Worm (Caenorhabditis elegans): ENCODE measurements around the gene Y62H9A.11.

The Y62H9A.11 gene

ce11 chrX:11857178-11857577 lies 50.0 kb downstream of the Y62H9A.11 start, which contains the start of gene mes-1:
mes-1 (plus strand) TSS chrX:11857478.
- TF ChIP-seq sptf-1 (tag; optimal IDR thresholded peaks at IDR 0.05), result no peak
- TF ChIP-seq fkh-8 (tag; optimal IDR thresholded peaks at IDR 0.05), result no peak
- no peak for TF ChIP-seq hlh-4 (tag; optimal IDR thresholded peaks at IDR 0.05)
- TF ChIP-seq rnt-1 (tag; optimal IDR thresholded peaks at IDR 0.05), result no peak
- TF ChIP-seq nhr-90 (tag; optimal IDR thresholded peaks at IDR 0.05; ENCODE audit: poor library complexity), result no peak
- no peak for TF ChIP-seq elt-3 (tag; optimal IDR thresholded peaks at IDR 0.05)
- no peak for TF ChIP-seq ceh-63 (GFP tag; optimal IDR thresholded peaks at IDR 0.05)
- no peak for TF ChIP-seq lin-14 (GFP tag; optimal IDR thresholded peaks at IDR 0.05)
- no peak for TF ChIP-seq pag-3 (tag; optimal IDR thresholded peaks at IDR 0.05; ENCODE audit: borderline replicate concordance, insufficient read depth)

- TF ChIP-seq ztf-4 (tag; optimal IDR thresholded peaks at IDR 0.05) (no peak), mab-9 (GFP tag; IDR thresholded peaks at IDR 0.05) (no peak), lin-39 (tag; optimal IDR thresholded peaks at IDR 0.05) (no peak)
Measured at ce11 chrX:11856214-11856613, 50.9 kb downstream of the Y62H9A.11 start.

ce11 chrX:11854903-11855302 lies 52.3 kb downstream of the Y62H9A.11 start, which contains the start of gene F54F7.8:
F54F7.8 (minus strand) TSS chrX:11855003.
- TF ChIP-seq lin-15B (tag; optimal IDR thresholded peaks at IDR 0.05) (no peak), nhr-19 (GFP tag; conservative IDR thresholded peaks at IDR 0.05) (no peak), dsc-1 (tag; optimal IDR thresholded peaks at IDR 0.05) (no peak), ceh-82 (tag; optimal IDR thresholded peaks at IDR 0.05) (no peak), isw-1 (GFP tag; IDR thresholded peaks at IDR 0.05) (no peak), tlp-1 (tag; optimal IDR thresholded peaks at IDR 0.05) (no peak), pax-3 (tag; optimal IDR thresholded peaks at IDR 0.05) (no peak), skn-1 (tag; optimal IDR thresholded peaks at IDR 0.05) (no peak), F16B12.6 (tag; optimal IDR thresholded peaks at IDR 0.05) (no peak), aly-2 (tag; optimal IDR thresholded peaks at IDR 0.05) (no peak), lsy-2 (tag; optimal IDR thresholded peaks at IDR 0.05) (no peak), nhr-237 (tag; optimal IDR thresholded peaks at IDR 0.05) (no peak), ceh-8 (GFP tag; optimal IDR thresholded peaks at IDR 0.05) (no peak), snu-23 (GFP tag; optimal IDR thresholded peaks at IDR 0.05) (no peak), lin-39 (tag; optimal IDR thresholded peaks at IDR 0.05) (no peak), nhr-71 (tag; optimal IDR thresholded peaks at IDR 0.05) (no peak), unc-30 (tag; optimal IDR thresholded peaks at IDR 0.05) (no peak), grh-1 (GFP tag; IDR thresholded peaks at IDR 0.05) (no peak)

Data from whole organism, L1 larva.